Fruit fly (Drosophila melanogaster): Measurements from ENCODE around the gene Gr10b.

The Gr10b gene

dm6 chrX:11391364-11391915 is 21.6 kb downstream of the Gr10b start (continued):
- TF ChIP-seq Hr39 (optimal IDR thresholded peaks at IDR 0.05) = no peak
- peak; percentile 19 for TF ChIP-seq mam (GFP tag; optimal IDR thresholded peaks at IDR 0.05)
- peak; percentile 59 for TF ChIP-seq gem (tag; optimal IDR thresholded peaks at IDR 0.05)
- peak; percentile 95 for TF ChIP-seq Med (GFP tag)
- peak; percentile 27 for TF ChIP-seq CG3281 (GFP tag; optimal IDR thresholded peaks at IDR 0.05)
- TF ChIP-seq CG16779 (GFP tag; IDR thresholded peaks at IDR 0.05) = 0 out of 2 replicates have a peak, but pooled peaks have one; percentile 17
- peak; percentile 43 for TF ChIP-seq Antp (GFP tag; optimal IDR thresholded peaks at IDR 0.05)

- TF ChIP-seq nmo (GFP tag; optimal IDR thresholded peaks at IDR 0.05) (peak; percentile 83), CG12659 (GFP tag; optimal IDR thresholded peaks at IDR 0.05) (peak; percentile 81), CG3407 (GFP tag; optimal IDR thresholded peaks at IDR 0.05) (peak; percentile 22), CTCF (GFP tag; optimal IDR thresholded peaks at IDR 0.05) (no peak), pho (GFP tag; optimal IDR thresholded peaks at IDR 0.05) (peak; percentile 76), grau (tag; optimal IDR thresholded peaks at IDR 0.05) (peak; percentile 78), tup (GFP tag; optimal IDR thresholded peaks at IDR 0.05) (peak; percentile 45), CG34422 (GFP tag; IDR thresholded peaks at IDR 0.05) (peak; percentile 76), CG33557 (GFP tag; optimal IDR thresholded peaks at IDR 0.05) (peak; percentile 32), CG3726 (GFP tag; IDR thresholded peaks at IDR 0.05) (peak; percentile 79; the same call in 2 of the 3 replicates), CG14014 (GFP tag; IDR thresholded peaks at IDR 0.05) (peak; percentile 86), Kr (GFP tag; optimal IDR thresholded peaks at IDR 0.05) (no peak), CG1602 (GFP tag; optimal IDR thresholded peaks at IDR 0.05) (peak; percentile 58), nerfin-1 (tag; optimal IDR thresholded peaks at IDR 0.05) (peak; percentile 46), CG7556 (GFP tag; optimal IDR thresholded peaks at IDR 0.05) (peak; percentile 74), en (GFP tag; optimal IDR thresholded peaks at IDR 0.05) (peak; percentile 51), zf30C (GFP tag; optimal IDR thresholded peaks at IDR 0.05) (no peak), CG9609 (GFP tag; optimal IDR thresholded peaks at IDR 0.05) (peak; percentile 65), p53 (GFP tag; optimal IDR thresholded peaks at IDR 0.05) (peak; percentile 38), CG2678 (tag; optimal IDR thresholded peaks at IDR 0.05) (peak; percentile 87), zfh1 (GFP tag; IDR thresholded peaks at IDR 0.05) (peak; percentile 86), HmgZ (tag; optimal IDR thresholded peaks at IDR 0.05) (peak; percentile 84), CG9437 (GFP tag; optimal IDR thresholded peaks at IDR 0.05) (peak; percentile 62), trem (tag; optimal IDR thresholded peaks at IDR 0.05) (peak; percentile 12), Spps (tag; optimal IDR thresholded peaks at IDR 0.05) (no peak), Scr (GFP tag; IDR thresholded peaks at IDR 0.05; ENCODE audit: partially characterized antibody) (no peak), NC2β (GFP tag; optimal IDR thresholded peaks at IDR 0.05) (peak; percentile 72), mirr (GFP tag; optimal IDR thresholded peaks at IDR 0.05) (peak; percentile 18), CG17328 (GFP tag; IDR thresholded peaks at IDR 0.05) (peak; percentile 85), Hr3 (GFP tag; optimal IDR thresholded peaks at IDR 0.05) (peak; percentile 60), CG6272 (GFP tag; IDR thresholded peaks at IDR 0.05) (peak; percentile 72), peb (GFP tag; IDR thresholded peaks at IDR 0.05) (peak; percentile 63), CG14860 (GFP tag; IDR thresholded peaks at IDR 0.05; ENCODE audit: partially characterized antibody) (no peak), Optix (GFP tag; IDR thresholded peaks at IDR 0.05) (peak; percentile 81), Doc2 (GFP tag; IDR thresholded peaks at IDR 0.05) (peak; percentile 66), Aef1 (GFP tag; IDR thresholded peaks at IDR 0.05) (peak; percentile 88), lab (GFP tag; optimal IDR thresholded peaks at IDR 0.05) (peak; percentile 88), NFAT (GFP tag; IDR thresholded peaks at IDR 0.05) (peak; percentile 86), chm (GFP tag; IDR thresholded peaks at IDR 0.05) (peak; percentile 73; the same call in 1 of the 2 replicates), gfzf (GFP tag; optimal IDR thresholded peaks at IDR 0.05) (no peak), CG4424 (GFP tag; optimal IDR thresholded peaks at IDR 0.05) (peak; percentile 57), CG4617 (GFP tag; optimal IDR thresholded peaks at IDR 0.05; ENCODE audit: borderline replicate concordance) (peak; percentile 55)
Observed at dm6 chrX:11390625-11391363, 22.2 kb downstream of the Gr10b start.
